Worm (Caenorhabditis elegans) whole organism, L4 larva: Measurements from ENCODE around the gene F28H6.4.

ENCODE experiments used
- T20F7.1 ChIP-seq: fragments of 200-800 bp; sonication (Bioruptor generic); optimal IDR thresholded peaks from 2 replicates; lab custom pipeline; 2018; ENCODE audit warnings: mild to moderate bottlenecking, missing genetic modification characterization, missing compliant biosample characterization
- Y5F2A.4 ChIP-seq: fragments of 200-800 bp; sonication (Bioruptor generic); optimal IDR thresholded peaks from 2 replicates; lab custom pipeline; 2018; ENCODE audit warnings: mild to moderate bottlenecking, missing genetic modification characterization, missing compliant biosample characterization
- aha-1 ChIP-seq: fragments of 150-350 bp; peaks from one replicate; lab custom pipeline; 2014; ENCODE audit warnings: missing biosample characterization, missing genetic modification characterization
- ama-1 ChIP-seq: fragments of 150-350 bp; optimal IDR thresholded peaks from 2 replicates; lab custom pipeline; 2014; ENCODE audit warnings: inconsistent platforms, mixed read lengths
- egl-27 ChIP-seq: sonication (generic microtip); optimal IDR thresholded peaks from 3 replicates; lab custom pipeline; 2017; ENCODE audit warnings: missing biosample characterization, missing genetic modification reagents, missing genetic modification characterization
- lin-1 ChIP-seq: fragments of 200-800 bp; sonication (Bioruptor generic); IDR thresholded peaks from 2 replicates; pipeline ENCODE4 v1.3.6; 2022; ENCODE audit warnings: missing genetic modification reagents, missing genetic modification characterization, missing compliant biosample characterization
- lin-13 ChIP-seq: fragments of 150-350 bp; optimal IDR thresholded peaks from 2 replicates; lab custom pipeline; 2014; ENCODE audit warnings: missing biosample characterization, missing genetic modification reagents, missing genetic modification characterization
- nhr-77 ChIP-seq: fragments of 150-350 bp; optimal IDR thresholded peaks from 2 replicates; lab custom pipeline; 2014; ENCODE audit warnings: missing biosample characterization, missing genetic modification characterization
- snpc-4 ChIP-seq: fragments of 150-350 bp; optimal IDR thresholded peaks from 2 replicates; lab custom pipeline; 2014; ENCODE audit warnings: missing biosample characterization, missing genetic modification characterization

DNA sequence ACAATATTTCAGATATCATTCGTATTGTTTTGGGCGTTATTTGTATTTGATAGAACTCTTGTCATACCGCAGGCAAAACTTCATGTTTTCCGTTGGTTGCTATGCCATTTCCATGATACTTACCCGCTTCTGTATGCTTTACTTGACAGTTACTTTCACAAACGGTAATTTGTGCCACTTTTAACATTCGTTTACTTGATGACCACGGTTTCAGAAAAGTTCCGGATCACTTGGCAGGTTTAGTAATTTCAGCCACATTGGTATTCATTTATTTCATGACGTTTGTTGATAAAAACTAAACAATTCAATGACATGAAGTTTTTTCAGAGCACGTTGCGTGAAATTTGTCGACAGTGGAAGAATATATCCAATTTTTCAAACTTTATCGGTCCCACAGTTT is 51.8 kb downstream of the F28H6.4 start:
- TF ChIP-seq egl-27 (no peak), aha-1 (tag; lab: Kevin White, UChicago) (peak; percentile 93), lin-13 (no peak), lin-1 (GFP tag; lab: Robert Waterston, UW) (no peak), T20F7.1 (GFP tag; lab: Kevin White, UChicago) (no peak), snpc-4 (tag; lab: Kevin White, UChicago) (no peak), Y5F2A.4 (GFP tag; lab: Kevin White, UChicago) (no peak), ama-1 (no peak), nhr-77 (no peak)
